Fruit fly (Drosophila melanogaster) whole organism, embryonic: Measurements from ENCODE around the gene CG8281.

Experiments used
- Aef1 ChIP-seq: fragments of 200-800 bp; sonication (Bioruptor generic); IDR thresholded peaks from 3 replicates; pipeline ENCODE4 v1.3.6; 2022; ENCODE audit warnings: missing biosample characterization, missing genetic modification characterization
- CG12219 ChIP-seq: fragments of 200-800 bp; sonication (Bioruptor generic); optimal IDR thresholded peaks from 3 replicates; lab custom pipeline; 2018; ENCODE audit warnings: missing biosample characterization, mild to moderate bottlenecking, missing genetic modification characterization
- CG12391 ChIP-seq: fragments of 200-800 bp; sonication (Bioruptor generic); optimal IDR thresholded peaks from 3 replicates; lab custom pipeline; 2018; ENCODE audit warnings: missing biosample characterization, mild to moderate bottlenecking, missing genetic modification characterization, moderate library complexity
- CG12769 ChIP-seq: fragments of 200-800 bp; sonication (Bioruptor generic); optimal IDR thresholded peaks from 2 replicates; lab custom pipeline; 2019; ENCODE audit warnings: missing biosample characterization, mild to moderate bottlenecking, missing genetic modification characterization, moderate library complexity
- CG31365 ChIP-seq: fragments of 200-800 bp; sonication (Bioruptor generic); optimal IDR thresholded peaks from 2 replicates; lab custom pipeline; 2018; ENCODE audit warnings: missing biosample characterization, mild to moderate bottlenecking, missing genetic modification characterization
- CG8765 ChIP-seq: fragments of 200-800 bp; sonication (Bioruptor generic); IDR thresholded peaks from 2 replicates; pipeline ENCODE4 v1.3.6; 2022; ENCODE audit warnings: missing biosample characterization, missing genetic modification characterization
- E2f1 ChIP-seq: fragments of 200-800 bp; sonication (Bioruptor generic); IDR thresholded peaks from 2 replicates; pipeline ENCODE4 v1.3.6; 2022; ENCODE audit warnings: missing biosample characterization, missing genetic modification characterization
- Hand ChIP-seq: fragments of 200-800 bp; sonication (Bioruptor generic); optimal IDR thresholded peaks from 2 replicates; lab custom pipeline; 2017; ENCODE audit warnings: mild to moderate bottlenecking, missing biosample characterization, missing genetic modification reagents, missing genetic modification characterization
- danr ChIP-seq: fragments of 200-800 bp; sonication (Bioruptor generic); IDR thresholded peaks from 2 replicates; pipeline ENCODE4 v1.3.6; 2022; ENCODE audit warnings: missing biosample characterization, missing genetic modification characterization
- jing ChIP-seq: fragments of 200-800 bp; sonication (Bioruptor generic); optimal IDR thresholded peaks from 2 replicates; lab custom pipeline; 2018; ENCODE audit warnings: missing biosample characterization, mild to moderate bottlenecking, missing genetic modification characterization
- lilli ChIP-seq: fragments of 200-800 bp; sonication (Bioruptor generic); optimal IDR thresholded peaks from 3 replicates; lab custom pipeline; 2016; ENCODE audit warnings: missing biosample characterization, missing genetic modification characterization
- org-1 ChIP-seq: fragments of 200-800 bp; sonication (Bioruptor generic); optimal IDR thresholded peaks from 2 replicates; lab custom pipeline; 2017; ENCODE audit warnings: missing biosample characterization, missing genetic modification characterization

DNA sequence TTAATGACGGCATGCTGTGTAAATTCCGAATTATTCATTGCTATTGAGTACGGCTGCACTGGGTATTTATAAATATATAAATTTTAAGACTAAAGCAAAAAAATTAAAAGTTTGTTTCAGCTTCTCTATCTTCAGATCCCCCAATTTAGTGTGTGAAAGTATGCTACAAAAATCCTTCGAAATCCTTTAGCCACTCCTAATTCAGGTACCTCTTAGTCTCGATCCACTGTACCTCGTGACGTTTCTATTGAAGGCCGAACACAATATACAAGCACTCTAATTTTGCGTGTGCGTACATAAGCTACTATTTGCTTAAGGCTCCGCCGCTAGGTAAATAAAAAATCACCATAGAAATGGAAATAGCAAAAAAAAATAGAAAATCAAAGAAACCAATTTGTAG is 45.7 kb upstream of the CG8281 start:
- no peak for TF ChIP-seq org-1 (GFP tag; lab: Kevin White, UChicago)
- no peak for TF ChIP-seq CG31365
- TF ChIP-seq danr (GFP tag; lab: Robert Waterston, UW) = no peak
- peak; percentile 3 for TF ChIP-seq CG12391 (tag; lab: Kevin White, UChicago)
- TF ChIP-seq E2f1 (GFP tag; lab: Robert Waterston, UW) = peak; percentile 45; the same call in 1 of the 2 replicates
- peak; percentile 26 for TF ChIP-seq lilli
- no peak for TF ChIP-seq Aef1 (GFP tag; lab: Robert Waterston, UW)
- TF ChIP-seq CG12219 = no peak
- no peak for TF ChIP-seq Hand (GFP tag; lab: Kevin White, UChicago)
- TF ChIP-seq CG8765 (GFP tag; lab: Robert Waterston, UW) = no peak
- TF ChIP-seq jing (GFP tag; lab: Kevin White, UChicago) = no peak
- no peak for TF ChIP-seq CG12769 (tag; lab: Kevin White, UChicago)
